Worm (Caenorhabditis elegans): ENCODE data around the gene C08H9.18.

C08H9.18 gene

DNA sequence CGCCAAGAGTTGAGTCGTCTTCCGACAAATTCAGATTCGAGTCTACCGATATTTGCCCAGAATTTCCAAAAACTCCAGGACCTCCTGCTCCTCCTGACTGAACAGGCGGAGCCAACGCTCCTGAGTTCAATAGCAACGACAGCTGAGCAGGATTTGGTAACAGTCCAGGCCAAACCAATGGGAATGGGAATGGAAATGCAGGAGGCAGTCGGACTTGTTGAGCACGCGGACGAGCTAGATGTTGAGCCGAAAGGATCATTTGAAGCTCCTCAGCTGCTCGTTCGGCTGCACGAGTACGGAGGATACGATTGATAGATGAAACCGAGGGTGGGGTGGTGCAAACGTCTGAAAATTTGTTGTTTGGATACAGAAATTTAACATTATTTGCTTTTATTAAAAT is 35.1 kb downstream of the C08H9.18 start:
- no peak for TF ChIP-seq sem-2 (GFP tag; optimal IDR thresholded peaks at IDR 0.05)
- no peak for TF ChIP-seq nhr-12 (tag; optimal IDR thresholded peaks at IDR 0.05)
- TF ChIP-seq flh-1 (GFP tag; optimal IDR thresholded peaks at IDR 0.05): no peak
- TF ChIP-seq mab-5 (tag; optimal IDR thresholded peaks at IDR 0.05): no peak
- no peak for TF ChIP-seq ces-1 (GFP tag; optimal IDR thresholded peaks at IDR 0.05)
- TF ChIP-seq snpc-4 (tag; optimal IDR thresholded peaks at IDR 0.05): no peak
- TF ChIP-seq pha-4 (tag; optimal IDR thresholded peaks at IDR 0.05): no peak
- no peak for TF ChIP-seq drap-1 (GFP tag; optimal IDR thresholded peaks at IDR 0.05)
- TF ChIP-seq M03D4.4 (tag; optimal IDR thresholded peaks at IDR 0.05): no peak
- TF ChIP-seq cnd-1 (tag; optimal IDR thresholded peaks at IDR 0.05): no peak
- TF ChIP-seq elt-3 (tag; optimal IDR thresholded peaks at IDR 0.05): no peak
- no peak for TF ChIP-seq mep-1 (tag; optimal IDR thresholded peaks at IDR 0.05)
- no peak for TF ChIP-seq ham-2 (GFP tag; optimal IDR thresholded peaks at IDR 0.05)
- TF ChIP-seq hlh-1 (tag; optimal IDR thresholded peaks at IDR 0.05): no peak
- no peak for TF ChIP-seq ztf-11 (tag; optimal IDR thresholded peaks at IDR 0.05)
- no peak for TF ChIP-seq ceh-39 (tag; optimal IDR thresholded peaks at IDR 0.05)
